Worm (Caenorhabditis elegans) whole organism, early embryonic: ENCODE data around the gene F44E5.2.

Experiments used
- B0310.2 ChIP-seq: sonication (generic microtip); optimal IDR thresholded peaks from 2 replicates; lab custom pipeline; 2016; ENCODE audit warnings: mild to moderate bottlenecking, missing genetic modification characterization, missing compliant biosample characterization
- F13C5.2 ChIP-seq: sonication (generic microtip); optimal IDR thresholded peaks from 2 replicates; lab custom pipeline; 2017; ENCODE audit warnings: mild to moderate bottlenecking, missing genetic modification characterization, inconsistent platforms, missing compliant biosample characterization
- ama-1 ChIP-seq: fragments of 150-350 bp; optimal IDR thresholded peaks from 2 replicates; lab custom pipeline; 2014
- ceh-13 ChIP-seq: fragments of 200-800 bp; sonication (Bioruptor generic); optimal IDR thresholded peaks from 2 replicates; lab custom pipeline; 2018; ENCODE audit warnings: mild to moderate bottlenecking, missing genetic modification characterization, missing compliant biosample characterization
- ceh-36 ChIP-seq: sonication (generic microtip); optimal IDR thresholded peaks from 2 replicates; lab custom pipeline; 2016; ENCODE audit warnings: missing genetic modification characterization, inconsistent platforms, missing compliant biosample characterization
- ets-7 ChIP-seq: sonication (generic microtip); optimal IDR thresholded peaks from 2 replicates; lab custom pipeline; 2016; ENCODE audit warnings: missing genotype, missing genetic modification characterization, missing compliant biosample characterization
- flt-1 ChIP-seq: fragments of 200-800 bp; sonication (Bioruptor generic); IDR thresholded peaks from 2 replicates; pipeline ENCODE4 v1.3.6; 2022; ENCODE audit warnings: missing genetic modification characterization, missing compliant biosample characterization
- hmbx-1 ChIP-seq: sonication (generic microtip); optimal IDR thresholded peaks from 2 replicates; lab custom pipeline; 2016; ENCODE audit warnings: mild to moderate bottlenecking, missing genetic modification characterization, missing compliant biosample characterization
- hmg-4 ChIP-seq: fragments of 200-800 bp; sonication (Bioruptor generic); optimal IDR thresholded peaks from 2 replicates; lab custom pipeline; 2018; ENCODE audit warnings: mild to moderate bottlenecking, missing genetic modification characterization, missing compliant biosample characterization
- hnd-1 ChIP-seq: sonication (generic microtip); optimal IDR thresholded peaks from 2 replicates; lab custom pipeline; 2016; ENCODE audit warnings: missing genetic modification characterization, missing compliant biosample characterization
- pes-1 ChIP-seq: fragments of 200-800 bp; sonication (Bioruptor generic); IDR thresholded peaks from 2 replicates; pipeline ENCODE4 v1.3.6; 2022; ENCODE audit warnings: missing genetic modification reagents, missing genetic modification characterization, missing compliant biosample characterization
- scrt-1 ChIP-seq: fragments of 200-800 bp; sonication (Bioruptor generic); IDR thresholded peaks from 2 replicates; pipeline ENCODE4 v1.3.6; 2022; ENCODE audit warnings: missing genetic modification characterization, missing compliant biosample characterization
- sea-1 ChIP-seq: fragments of 200-800 bp; sonication (Bioruptor generic); conservative IDR thresholded peaks from 2 replicates; pipeline ENCODE4 v1.3.6; 2022; ENCODE audit warnings: missing genetic modification characterization, missing compliant biosample characterization
- tbx-11 ChIP-seq: fragments of 200-800 bp; sonication (Bioruptor generic); IDR thresholded peaks from 2 replicates; pipeline ENCODE4 v1.3.6; 2022; ENCODE audit warnings: missing genetic modification characterization, missing compliant biosample characterization
- tbx-37 ChIP-seq: fragments of 200-800 bp; sonication (Bioruptor generic); conservative IDR thresholded peaks from 2 replicates; pipeline ENCODE4 v1.3.6; 2022; ENCODE audit warnings: missing genetic modification reagents, missing genetic modification characterization, missing compliant biosample characterization
- tra-4 ChIP-seq: sonication (generic microtip); optimal IDR thresholded peaks from 2 replicates; lab custom pipeline; 2017; ENCODE audit warnings: missing genetic modification characterization, missing compliant biosample characterization

The F44E5.2 gene

ce11 chrII:11813895-11814369 lies 47.4 kb downstream of the F44E5.2 start, which contains the start of gene F43G6.8:
Gene F43G6.8, minus strand, starts transcription at chrII:11814092.
- peak; percentile 37 for TF ChIP-seq hmg-4 (GFP tag; lab: Kevin White, UChicago)
- no peak for TF ChIP-seq pes-1
- no peak for TF ChIP-seq flt-1
- no peak for TF ChIP-seq sea-1
- no peak for TF ChIP-seq ets-7 (tag; lab: Kevin White, UChicago)
- TF ChIP-seq hnd-1 (tag; lab: Kevin White, UChicago), result no peak

- TF ChIP-seq F13C5.2 (tag; lab: Kevin White, UChicago), result no peak
- no peak for TF ChIP-seq hmg-4 (GFP tag; lab: Kevin White, UChicago)
- TF ChIP-seq ceh-36 (tag; lab: Kevin White, UChicago), result no peak
Measured at ce11 chrII:11816014-11816413, 49.4 kb downstream of the F44E5.2 start.

ce11 chrII:11816475-11816874 lies 49.9 kb downstream of the F44E5.2 start, which contains the start of gene pap-3:
Gene pap-3, minus strand, starts transcription at chrII:11816575.
- no peak for TF ChIP-seq hnd-1 (tag; lab: Kevin White, UChicago)
- TF ChIP-seq hmbx-1 (tag; lab: Kevin White, UChicago), result no peak
- no peak for TF ChIP-seq F13C5.2 (tag; lab: Kevin White, UChicago)
- TF ChIP-seq ama-1 (lab: Kevin White, UChicago), result no peak
- no peak for TF ChIP-seq pes-1
- no peak for TF ChIP-seq sea-1
- TF ChIP-seq scrt-1 (GFP tag; lab: Robert Waterston, UW), result no peak
- no peak for TF ChIP-seq ceh-36 (tag; lab: Kevin White, UChicago)
- no peak for TF ChIP-seq B0310.2 (tag; lab: Kevin White, UChicago)
- TF ChIP-seq ceh-13 (GFP tag; lab: Kevin White, UChicago), result no peak
- TF ChIP-seq hmg-4 (GFP tag; lab: Kevin White, UChicago), result no peak
- TF ChIP-seq flt-1, result no peak
- no peak for TF ChIP-seq tbx-11 (GFP tag; lab: Robert Waterston, UW)
- TF ChIP-seq tra-4 (tag; lab: Kevin White, UChicago), result no peak
- no peak for TF ChIP-seq tbx-37 (GFP tag; lab: Robert Waterston, UW)
